Fruit fly (Drosophila melanogaster) whole organism, pupa: Measurements from ENCODE around the gene EMC5.

ENCODE experiments used
- CG10348 ChIP-seq: fragments of 200-800 bp; sonication (Bioruptor generic); IDR thresholded peaks from 2 replicates; pipeline ENCODE4 v1.3.6; 2022; ENCODE audit warnings: missing biosample characterization, missing genetic modification characterization
- CG12605 ChIP-seq: fragments of 200-800 bp; sonication (Bioruptor generic); IDR thresholded peaks from 2 replicates; pipeline ENCODE4 v1.3.6; 2022; ENCODE audit warnings: missing biosample characterization, missing genetic modification characterization
- CG13204 ChIP-seq: fragments of 200-800 bp; sonication (Bioruptor generic); optimal IDR thresholded peaks from 2 replicates; lab custom pipeline; 2018; ENCODE audit warnings: missing biosample characterization, mild to moderate bottlenecking, missing genetic modification characterization, moderate library complexity
- CG14655 ChIP-seq: fragments of 200-800 bp; sonication (Bioruptor generic); optimal IDR thresholded peaks from 3 replicates; lab custom pipeline; 2017; ENCODE audit warnings: mild to moderate bottlenecking, missing biosample characterization, missing genetic modification reagents, missing genetic modification characterization
- CG15710 ChIP-seq: fragments of 200-800 bp; sonication (Bioruptor generic); optimal IDR thresholded peaks from 2 replicates; lab custom pipeline; 2018; ENCODE audit warnings: missing biosample characterization, mild to moderate bottlenecking, missing genetic modification characterization, moderate library complexity
- CG17806 ChIP-seq: fragments of 200-800 bp; sonication (Bioruptor generic); optimal IDR thresholded peaks from 2 replicates; lab custom pipeline; 2018; ENCODE audit warnings: missing biosample characterization, mild to moderate bottlenecking, missing genetic modification characterization, moderate library complexity
- CG32121 ChIP-seq: fragments of 200-800 bp; sonication (Bioruptor generic); IDR thresholded peaks from 2 replicates; pipeline ENCODE4 v1.3.6; 2022; ENCODE audit warnings: missing biosample characterization, missing genetic modification characterization
- CG34367 ChIP-seq: fragments of 200-800 bp; sonication (Bioruptor generic); optimal IDR thresholded peaks from 2 replicates; lab custom pipeline; 2018; ENCODE audit warnings: missing biosample characterization, mild to moderate bottlenecking, missing genetic modification characterization
- CG4496 ChIP-seq: fragments of 200-800 bp; sonication (Bioruptor generic); IDR thresholded peaks from 3 replicates; pipeline ENCODE4 v1.3.6; 2022; ENCODE audit warnings: missing biosample characterization, missing genetic modification characterization
- CG8159 ChIP-seq: fragments of 200-800 bp; sonication (Bioruptor generic); optimal IDR thresholded peaks from 3 replicates; lab custom pipeline; 2018; ENCODE audit warnings: missing biosample characterization, mild to moderate bottlenecking, missing genetic modification characterization, moderate library complexity
- CG8301 ChIP-seq: fragments of 200-800 bp; sonication (Bioruptor generic); optimal IDR thresholded peaks from 2 replicates; lab custom pipeline; 2018; ENCODE audit warnings: missing biosample characterization, mild to moderate bottlenecking, missing genetic modification characterization
- CG9948 ChIP-seq: fragments of 200-800 bp; sonication (Bioruptor generic); optimal IDR thresholded peaks from 2 replicates; lab custom pipeline; 2018; ENCODE audit warnings: missing biosample characterization, mild to moderate bottlenecking, missing genetic modification characterization, moderate library complexity
- D1 ChIP-seq: fragments of 200-800 bp; sonication (Bioruptor generic); optimal IDR thresholded peaks from 2 replicates; lab custom pipeline; 2018; ENCODE audit warnings: missing biosample characterization, mild to moderate bottlenecking, missing genetic modification characterization, moderate library complexity
- EcR ChIP-seq: fragments of 200-800 bp; sonication (Bioruptor generic); optimal IDR thresholded peaks from 3 replicates; lab custom pipeline; 2019; ENCODE audit warnings: missing biosample characterization, missing genetic modification characterization, mild to moderate bottlenecking, moderate library complexity, missing genetic modification reagents
- Ets98B ChIP-seq: fragments of 200-800 bp; sonication (Bioruptor generic); IDR thresholded peaks from 2 replicates; pipeline ENCODE4 v1.3.6; 2022; ENCODE audit warnings: missing biosample characterization, missing genetic modification characterization
- Pif1A ChIP-seq: fragments of 200-800 bp; sonication (Bioruptor generic); optimal IDR thresholded peaks from 3 replicates; lab custom pipeline; 2016; ENCODE audit warnings: missing biosample characterization, missing genetic modification characterization
- Pif1B ChIP-seq: fragments of 200-800 bp; sonication (Bioruptor generic); optimal IDR thresholded peaks from 3 replicates; lab custom pipeline; 2016; ENCODE audit warnings: missing biosample characterization, missing genetic modification characterization
- Snoo ChIP-seq: fragments of 200-800 bp; sonication (Bioruptor generic); optimal IDR thresholded peaks from 3 replicates; lab custom pipeline; 2017; ENCODE audit warnings: missing biosample characterization, mild to moderate bottlenecking, missing genetic modification characterization, inconsistent platforms
- fd96Ca ChIP-seq: fragments of 200-800 bp; sonication (Bioruptor generic); IDR thresholded peaks from 3 replicates; pipeline ENCODE4 v1.3.6; 2022; ENCODE audit warnings: missing biosample characterization, missing genetic modification characterization
- gl ChIP-seq: fragments of 200-800 bp; sonication (Bioruptor generic); optimal IDR thresholded peaks from 2 replicates; lab custom pipeline; 2018; ENCODE audit warnings: missing biosample characterization, mild to moderate bottlenecking, missing genetic modification characterization
- rn ChIP-seq: fragments of 200-800 bp; sonication (Bioruptor generic); IDR thresholded peaks from 2 replicates; pipeline ENCODE4 v1.3.6; 2022; ENCODE audit warnings: missing biosample characterization, missing genetic modification characterization

Gene EMC5

DNA sequence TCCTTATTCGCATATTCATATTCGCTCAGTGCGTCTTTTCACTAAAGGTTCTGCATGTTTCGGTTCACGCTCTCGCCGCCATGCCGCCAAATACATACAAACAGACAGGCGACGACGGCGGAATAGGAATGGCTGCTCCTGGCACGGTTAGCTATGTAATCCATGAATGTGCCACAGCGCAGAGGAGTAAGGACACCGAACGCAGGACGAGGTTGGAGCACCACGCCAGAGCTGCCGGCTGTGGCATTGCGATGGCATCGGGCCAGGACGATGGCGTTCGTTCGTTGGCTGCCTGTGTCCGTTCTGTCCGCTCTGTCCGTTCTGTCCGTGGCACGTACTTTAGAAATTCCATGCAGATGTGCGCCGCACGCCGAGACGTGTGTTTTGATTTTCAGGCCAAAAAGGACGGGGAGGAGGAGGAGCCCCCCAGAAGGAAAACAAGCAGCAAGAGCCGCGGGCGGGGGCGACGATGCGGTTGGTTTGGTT lies 27.4 kb downstream of the EMC5 start:
- TF ChIP-seq CG4496 (GFP tag; lab: Robert Waterston, UW), result no peak
- no peak for TF ChIP-seq CG12605 (GFP tag; lab: Robert Waterston, UW)
- no peak for TF ChIP-seq CG8159

DNA sequence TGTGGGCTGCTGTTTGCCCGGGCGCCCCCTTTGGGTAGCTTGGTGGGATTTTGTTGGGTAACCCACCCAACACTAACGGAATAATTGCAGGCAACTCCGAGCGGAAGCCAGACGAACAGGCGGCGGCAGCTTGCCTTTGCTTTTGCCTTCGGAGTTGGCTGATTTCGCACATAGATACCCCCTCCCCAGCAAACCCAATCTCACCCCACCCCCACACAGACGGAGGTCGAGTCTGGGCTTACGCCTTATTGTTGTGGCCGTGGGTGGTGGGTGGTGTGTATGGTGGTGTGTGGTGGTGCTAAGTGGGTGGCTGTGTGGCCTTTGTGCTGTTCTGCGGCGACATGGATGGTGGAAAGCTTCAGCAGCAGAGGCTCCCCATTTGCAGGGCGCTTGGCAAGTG lies 28.1 kb downstream of the EMC5 start:
- TF ChIP-seq CG9948 (tag; lab: Kevin White, UChicago), result no peak
- no peak for TF ChIP-seq Snoo
- TF ChIP-seq CG32121 (GFP tag; lab: Robert Waterston, UW), result no peak
- no peak for TF ChIP-seq rn
- TF ChIP-seq CG13204, result peak; percentile 50
- TF ChIP-seq CG10348 (GFP tag; lab: Robert Waterston, UW), result no peak
- TF ChIP-seq CG17806 (tag; lab: Kevin White, UChicago), result no peak
- no peak for TF ChIP-seq CG15710 (tag; lab: Kevin White, UChicago)

DNA sequence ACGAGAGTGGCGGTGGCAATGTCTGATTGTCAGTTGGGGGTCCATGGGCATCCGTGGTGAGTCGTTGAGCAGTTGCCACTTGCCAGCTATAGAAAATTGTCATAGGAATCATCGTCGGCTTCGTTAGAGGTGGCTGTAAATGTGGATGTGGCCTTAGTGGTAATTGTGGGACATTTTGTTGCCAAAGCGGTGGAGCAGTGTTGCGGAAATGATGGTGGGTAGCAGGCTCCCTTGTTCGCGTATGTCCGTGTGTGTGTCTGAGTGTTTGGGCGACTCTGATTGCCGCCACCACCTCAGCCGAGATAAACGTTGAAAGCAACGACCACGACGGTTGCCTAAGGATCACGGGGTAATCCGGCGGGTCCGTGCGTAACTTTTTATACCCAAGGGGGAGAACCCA lies 29.6 kb downstream of the EMC5 start:
- no peak for TF ChIP-seq gl (tag; lab: Kevin White, UChicago)
- no peak for TF ChIP-seq CG4496 (GFP tag; lab: Robert Waterston, UW)
- no peak for TF ChIP-seq CG13204
- TF ChIP-seq CG15710 (tag; lab: Kevin White, UChicago), result no peak
- TF ChIP-seq CG10348 (GFP tag; lab: Robert Waterston, UW), result no peak
- TF ChIP-seq CG14655, result no peak
- no peak for TF ChIP-seq D1 (tag; lab: Kevin White, UChicago)

DNA sequence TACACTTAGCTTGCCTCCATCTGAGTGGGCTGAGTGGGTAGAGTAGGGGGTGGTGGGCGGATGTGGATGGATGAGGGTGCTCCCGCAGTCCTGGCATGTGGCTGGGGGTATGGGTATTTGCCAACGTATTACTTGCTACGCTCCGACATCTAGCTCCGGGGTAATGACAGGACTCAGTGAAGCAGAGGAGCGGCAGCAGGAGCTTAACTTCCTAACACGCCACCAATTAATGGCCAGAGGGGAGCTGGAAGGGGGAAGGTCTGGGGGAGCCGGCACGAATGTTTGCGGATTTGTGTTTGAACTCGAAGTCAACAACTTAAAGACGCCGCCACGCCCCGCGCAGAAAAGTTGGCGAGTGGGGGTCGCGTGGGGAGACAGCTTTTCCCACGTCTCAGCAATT lies 30.8 kb downstream of the EMC5 start:
- TF ChIP-seq CG13204 (peak; percentile 16), CG4496 (GFP tag; lab: Robert Waterston, UW) (no peak), CG32121 (GFP tag; lab: Robert Waterston, UW) (no peak), CG14655 (no peak), CG10348 (GFP tag; lab: Robert Waterston, UW) (no peak), CG8159 (no peak)
- TF ChIP-seq, all 21 proteins: peak for 1

DNA sequence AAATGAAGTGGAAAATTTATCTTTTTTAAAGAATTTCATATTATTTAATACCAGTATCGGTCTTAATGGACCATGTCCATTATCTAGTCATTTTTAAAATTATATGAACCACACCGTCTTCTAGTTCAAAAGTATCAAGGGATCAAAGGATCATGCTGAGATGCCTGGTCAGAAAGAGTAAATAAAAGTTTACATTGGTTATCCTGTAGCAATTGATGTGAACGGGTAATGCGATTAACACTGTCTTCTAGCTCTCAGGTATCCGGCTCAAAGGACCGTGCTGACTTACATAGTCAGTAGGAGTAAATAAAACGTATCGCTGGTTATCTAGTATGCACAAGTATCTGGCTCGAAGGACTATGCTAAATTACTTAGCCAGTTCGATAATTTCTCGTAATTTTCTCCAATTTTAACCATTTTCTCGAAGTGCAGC lies 31.7 kb downstream of the EMC5 start:
- TF ChIP-seq CG14655 (peak; percentile 19), CG8159 (peak; percentile 50), CG10348 (GFP tag; lab: Robert Waterston, UW) (no peak), rn (no peak), CG15710 (tag; lab: Kevin White, UChicago) (peak; percentile 38), CG17806 (tag; lab: Kevin White, UChicago) (no peak), Pif1A (GFP tag; lab: Kevin White, UChicago) (peak; percentile 3)

- TF ChIP-seq rn (no peak), CG13204 (peak; percentile 58), CG15710 (tag; lab: Kevin White, UChicago) (no peak), CG8159 (no peak), CG34367 (no peak), Pif1B (no peak)
Observed at dm6 chr2L:19019640-19020039, 32.1 kb downstream of the EMC5 start.

DNA sequence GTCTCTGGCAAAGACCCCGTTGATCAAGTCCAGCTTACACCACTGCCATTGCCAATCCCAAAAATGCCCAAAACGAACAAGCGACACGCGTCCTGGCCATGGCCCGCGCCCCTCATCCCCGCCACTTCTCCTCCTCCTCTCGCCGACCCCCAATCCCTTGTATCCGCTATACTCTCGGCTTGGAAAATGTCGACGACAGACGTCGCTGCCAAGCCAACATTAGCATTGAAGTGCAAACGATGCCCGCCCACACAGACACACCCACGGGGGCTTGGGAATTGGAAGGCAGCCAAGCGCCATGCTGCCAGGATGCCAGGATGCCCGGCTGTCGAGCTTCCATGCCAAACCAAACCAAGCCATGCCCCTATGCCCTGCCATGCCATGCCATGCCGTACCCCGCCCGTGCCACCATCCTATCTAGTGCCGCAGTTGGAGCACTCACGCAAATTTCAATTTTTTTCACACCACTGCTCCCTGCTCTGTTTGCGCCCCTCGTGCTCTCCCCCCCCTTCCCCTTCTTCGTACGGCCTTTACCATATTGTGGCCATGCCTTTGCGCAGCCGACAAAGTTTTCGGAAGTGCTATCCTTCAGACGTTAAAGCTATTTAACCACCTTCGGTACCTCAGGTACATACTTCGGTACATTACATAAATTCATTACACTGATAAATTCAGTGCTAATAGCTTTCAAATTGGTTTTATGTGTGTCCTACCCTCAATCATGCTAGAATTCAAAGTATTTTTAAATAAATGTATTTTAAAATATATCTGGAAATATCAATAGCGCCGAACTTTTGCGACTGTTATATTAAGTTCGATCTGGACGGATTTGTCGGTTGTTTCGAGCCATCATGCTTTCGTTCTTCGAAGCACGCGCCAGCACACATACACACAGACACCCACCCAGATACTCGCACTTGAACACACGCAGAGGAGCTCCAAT lies 34.0 kb downstream of the EMC5 start:
- TF ChIP-seq Snoo, result peak; percentile 87
- peak; percentile 9 for TF ChIP-seq EcR (GFP tag; lab: Kevin White, UChicago)
- TF ChIP-seq CG15710 (tag; lab: Kevin White, UChicago), result peak; percentile 93
- no peak for TF ChIP-seq Ets98B
- peak; percentile 81 for TF ChIP-seq CG8301 (tag; lab: Kevin White, UChicago)
- TF ChIP-seq Pif1B, result peak; percentile 91
- peak; percentile 83 for TF ChIP-seq CG34367
- peak; percentile 85 for TF ChIP-seq CG9948 (tag; lab: Kevin White, UChicago)
- peak; percentile 30 for TF ChIP-seq D1 (tag; lab: Kevin White, UChicago)
- peak; percentile 89 for TF ChIP-seq CG8159
- peak; percentile 78 for TF ChIP-seq CG17806 (tag; lab: Kevin White, UChicago)
- TF ChIP-seq CG13204, result peak; percentile 72
- TF ChIP-seq CG32121 (GFP tag; lab: Robert Waterston, UW), result no peak
- TF ChIP-seq Pif1A (GFP tag; lab: Kevin White, UChicago), result peak; percentile 81
- 0 out of 3 replicates have a peak, but pooled peaks have one; percentile 47 for TF ChIP-seq CG4496 (GFP tag; lab: Robert Waterston, UW)
- no peak; the same call in 2 of the 3 replicates for TF ChIP-seq fd96Ca (GFP tag; lab: Robert Waterston, UW)
- TF ChIP-seq CG10348 (GFP tag; lab: Robert Waterston, UW), result no peak
- peak; percentile 75 for TF ChIP-seq gl (tag; lab: Kevin White, UChicago)
- no peak for TF ChIP-seq rn
- peak; percentile 86 for TF ChIP-seq CG14655
- TF ChIP-seq CG12605 (GFP tag; lab: Robert Waterston, UW), result peak; percentile 49; the same call in 1 of the 2 replicates
